Fruit fly (Drosophila melanogaster): ENCODE results near the gene FASN1.

DNA sequence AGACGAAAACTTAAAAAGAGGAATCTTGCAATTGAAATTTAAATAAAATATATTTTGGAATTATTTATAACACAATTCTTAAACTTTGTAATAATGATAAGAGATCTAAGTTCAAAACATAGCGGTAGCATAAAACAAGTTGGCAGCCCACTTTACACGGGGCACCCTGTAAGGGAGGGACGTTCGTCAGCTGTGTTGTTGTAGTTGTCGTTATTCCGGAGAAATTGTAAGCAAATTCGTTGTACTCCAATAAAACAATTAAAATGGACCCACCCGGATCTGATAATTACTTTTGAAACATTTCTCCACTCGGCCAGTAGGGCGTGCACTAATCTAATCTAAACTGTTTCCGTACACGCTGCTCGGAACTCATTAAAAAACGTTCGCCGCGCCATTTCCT lies 26.0 kb upstream of the FASN1 start, which contains the start of gene GABPI:
- no peak for TF ChIP-seq Atf3 (GFP tag; optimal IDR thresholded peaks at IDR 0.05)
- no peak for TF ChIP-seq usp (GFP tag; optimal IDR thresholded peaks at IDR 0.05)
